Worm (Caenorhabditis elegans) whole organism, midembryonic: ENCODE data around the gene K08D8.10.

Experiments used
- T22C8.4 ChIP-seq: fragments of 200-800 bp; sonication (Bioruptor generic); IDR thresholded peaks from 2 replicates; pipeline ENCODE4 v1.3.6; 2022; ENCODE audit warnings: missing genetic modification characterization, missing compliant biosample characterization
- cog-1 ChIP-seq: sonication (generic microtip); optimal IDR thresholded peaks from 2 replicates; lab custom pipeline; 2016; ENCODE audit warnings: missing genetic modification characterization, missing compliant biosample characterization
- flt-1 ChIP-seq: fragments of 200-800 bp; sonication (Bioruptor generic); IDR thresholded peaks from 2 replicates; pipeline ENCODE4 v1.3.6; 2022; ENCODE audit warnings: missing genetic modification characterization, missing compliant biosample characterization
- klf-2 ChIP-seq: fragments of 200-800 bp; sonication (Bioruptor generic); conservative IDR thresholded peaks from 2 replicates; pipeline ENCODE4 v1.3.6; 2022; ENCODE audit warnings: missing genetic modification reagents, missing genetic modification characterization, missing compliant biosample characterization
- med-1 ChIP-seq: sonication (generic microtip); optimal IDR thresholded peaks from 2 replicates; lab custom pipeline; 2017; ENCODE audit warnings: missing genetic modification characterization, mild to moderate bottlenecking, missing compliant biosample characterization, antibody characterized with exemption, missing genetic modification reagents; ENCODE audit not compliant: insufficient read depth
- ref-1 ChIP-seq: fragments of 200-800 bp; sonication (Bioruptor generic); conservative IDR thresholded peaks from 2 replicates; pipeline ENCODE4 v1.3.6; 2022; ENCODE audit warnings: missing genetic modification reagents, missing genetic modification characterization, missing compliant biosample characterization
- tab-1 ChIP-seq: fragments of 200-800 bp; sonication (Bioruptor generic); IDR thresholded peaks from 2 replicates; pipeline ENCODE4 v1.3.6; 2022; ENCODE audit warnings: missing genetic modification characterization, missing compliant biosample characterization
- ztf-23 ChIP-seq: fragments of 200-800 bp; sonication (Bioruptor generic); IDR thresholded peaks from 2 replicates; pipeline ENCODE4 v1.3.6; 2022; ENCODE audit warnings: missing genetic modification reagents, missing genetic modification characterization, missing compliant biosample characterization
- ztf-29 ChIP-seq: fragments of 200-800 bp; sonication (Bioruptor generic); IDR thresholded peaks from 2 replicates; pipeline ENCODE4 v1.3.6; 2022; ENCODE audit warnings: missing genetic modification reagents, missing genetic modification characterization, missing compliant biosample characterization

K08D8.10 gene

DNA sequence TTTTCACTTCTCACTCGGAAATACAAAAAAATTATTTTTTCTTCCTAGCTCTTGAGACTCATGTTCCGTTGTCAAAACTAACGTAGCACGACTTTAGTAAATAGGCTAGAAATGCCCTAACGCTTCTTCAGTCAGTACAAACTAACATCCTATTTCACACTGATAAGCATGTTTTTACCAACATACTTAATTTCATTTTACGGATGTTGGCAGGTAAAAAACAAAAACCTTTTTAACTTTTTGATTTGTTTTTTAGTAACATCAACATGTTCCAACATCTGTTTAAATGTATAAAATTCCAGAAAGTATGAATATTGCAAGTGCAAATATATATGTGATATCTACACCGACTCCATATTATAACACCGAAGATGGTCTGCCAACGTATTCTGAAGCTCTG lies at the start of gene K08D8.10:
Gene K08D8.10, plus strand, starts transcription at position 301 of the 400 bp plus-strand sequence.
- TF ChIP-seq T22C8.4 (GFP tag; lab: Robert Waterston, UW) (no peak), med-1 (GFP tag; lab: Kevin White, UChicago) (no peak), tab-1 (no peak), ztf-23 (GFP tag; lab: Robert Waterston, UW) (no peak), klf-2 (GFP tag; lab: Robert Waterston, UW) (no peak), ref-1 (GFP tag; lab: Robert Waterston, UW) (no peak), cog-1 (tag; lab: Kevin White, UChicago) (no peak), ztf-29 (GFP tag; lab: Robert Waterston, UW) (no peak), flt-1 (GFP tag; lab: Robert Waterston, UW) (no peak)

ce11 chrIV:12854372-12855114 lies 45.8 kb upstream of the K08D8.10 start:
- TF ChIP-seq tab-1 (no peak), flt-1 (GFP tag; lab: Robert Waterston, UW) (no peak)

DNA sequence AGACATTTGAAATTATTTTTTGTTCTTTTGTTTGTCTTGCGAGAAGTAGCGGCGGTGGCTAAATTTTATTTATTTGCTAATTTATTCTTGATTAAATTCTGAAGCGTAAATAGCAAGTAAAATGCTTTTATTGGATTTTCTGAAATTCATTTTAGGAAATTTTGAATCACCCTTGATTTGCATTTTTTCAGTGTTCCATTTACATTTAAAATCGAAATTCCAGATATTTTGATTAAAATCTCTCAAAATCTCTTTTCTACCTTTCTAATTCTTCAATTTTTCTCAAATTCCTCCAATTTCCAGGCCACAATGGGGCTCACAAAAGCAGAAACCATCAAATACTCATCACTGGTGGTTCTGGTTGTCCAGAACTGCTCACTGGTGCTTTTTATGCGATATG lies 45.1 kb upstream of the K08D8.10 start, which contains the start of gene nstp-5:
Gene nstp-5, plus strand, starts transcription at position 301 of the 400 bp plus-strand sequence.
- TF ChIP-seq ref-1 (GFP tag; lab: Robert Waterston, UW), result no peak
- TF ChIP-seq ztf-23 (GFP tag; lab: Robert Waterston, UW), result no peak
- TF ChIP-seq tab-1, result no peak
- no peak for TF ChIP-seq med-1 (GFP tag; lab: Kevin White, UChicago)
- TF ChIP-seq klf-2 (GFP tag; lab: Robert Waterston, UW), result no peak
- TF ChIP-seq cog-1 (tag; lab: Kevin White, UChicago), result no peak
- TF ChIP-seq ztf-29 (GFP tag; lab: Robert Waterston, UW), result no peak
- no peak for TF ChIP-seq flt-1 (GFP tag; lab: Robert Waterston, UW)
- TF ChIP-seq T22C8.4 (GFP tag; lab: Robert Waterston, UW), result no peak

DNA sequence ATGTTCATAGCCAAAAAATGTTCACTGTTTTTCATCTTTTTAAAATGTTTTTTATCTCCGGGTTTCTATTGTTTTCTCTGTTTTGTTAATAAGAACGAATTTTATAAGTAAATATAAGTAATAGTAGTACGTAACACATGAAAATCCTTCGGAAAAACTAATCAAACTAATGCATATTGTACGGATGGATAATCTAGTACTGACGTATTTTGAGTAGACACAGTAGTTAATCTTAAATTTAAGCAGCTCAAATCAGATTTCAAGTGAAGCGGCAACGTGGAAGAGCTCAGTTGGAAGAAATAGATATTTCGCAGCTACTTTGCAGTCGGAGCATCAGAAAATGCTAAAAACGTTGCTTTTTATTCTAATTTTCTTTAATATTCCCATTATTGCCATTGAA lies 40.6 kb upstream of the K08D8.10 start, which contains the start of gene gcy-18:
Gene gcy-18, plus strand, starts transcription at position 301 of the 400 bp plus-strand sequence.
- TF ChIP-seq med-1 (GFP tag; lab: Kevin White, UChicago), result no peak
- no peak for TF ChIP-seq ref-1 (GFP tag; lab: Robert Waterston, UW)

ce11 chrIV:12865884-12866283 lies 34.5 kb upstream of the K08D8.10 start, which contains the start of gene clec-186:
TSS of gene clec-186 (plus strand) at chrIV:12866109.
- TF ChIP-seq med-1 (GFP tag; lab: Kevin White, UChicago) (no peak), flt-1 (GFP tag; lab: Robert Waterston, UW) (no peak), ztf-23 (GFP tag; lab: Robert Waterston, UW) (no peak), T22C8.4 (GFP tag; lab: Robert Waterston, UW) (no peak), ref-1 (GFP tag; lab: Robert Waterston, UW) (no peak), tab-1 (no peak), ztf-29 (GFP tag; lab: Robert Waterston, UW) (no peak), klf-2 (GFP tag; lab: Robert Waterston, UW) (no peak), cog-1 (tag; lab: Kevin White, UChicago) (no peak)

DNA sequence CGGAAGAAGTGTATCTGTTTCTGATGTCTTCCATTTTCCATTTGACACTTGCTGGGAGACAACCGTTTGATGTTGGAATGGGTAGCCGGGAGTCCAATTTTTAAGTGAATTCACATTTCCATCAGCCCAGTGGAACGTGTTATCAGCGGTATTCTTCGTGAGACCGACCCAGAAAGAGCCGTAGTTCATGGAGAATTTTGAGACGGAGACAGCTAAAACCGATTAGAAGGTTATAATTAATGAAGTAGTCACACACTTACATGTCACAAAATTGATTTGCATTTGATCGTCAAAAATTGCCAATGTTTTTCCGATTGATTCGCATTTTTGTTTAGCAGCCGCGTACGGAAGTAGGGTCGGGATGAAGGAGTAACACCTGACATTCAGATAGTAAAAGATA lies 31.0 kb upstream of the K08D8.10 start:
- TF ChIP-seq ztf-23 (GFP tag; lab: Robert Waterston, UW) (no peak), cog-1 (tag; lab: Kevin White, UChicago) (no peak), klf-2 (GFP tag; lab: Robert Waterston, UW) (no peak), ref-1 (GFP tag; lab: Robert Waterston, UW) (no peak), tab-1 (no peak), med-1 (GFP tag; lab: Kevin White, UChicago) (no peak), ztf-29 (GFP tag; lab: Robert Waterston, UW) (no peak), flt-1 (GFP tag; lab: Robert Waterston, UW) (no peak), T22C8.4 (GFP tag; lab: Robert Waterston, UW) (no peak)

DNA sequence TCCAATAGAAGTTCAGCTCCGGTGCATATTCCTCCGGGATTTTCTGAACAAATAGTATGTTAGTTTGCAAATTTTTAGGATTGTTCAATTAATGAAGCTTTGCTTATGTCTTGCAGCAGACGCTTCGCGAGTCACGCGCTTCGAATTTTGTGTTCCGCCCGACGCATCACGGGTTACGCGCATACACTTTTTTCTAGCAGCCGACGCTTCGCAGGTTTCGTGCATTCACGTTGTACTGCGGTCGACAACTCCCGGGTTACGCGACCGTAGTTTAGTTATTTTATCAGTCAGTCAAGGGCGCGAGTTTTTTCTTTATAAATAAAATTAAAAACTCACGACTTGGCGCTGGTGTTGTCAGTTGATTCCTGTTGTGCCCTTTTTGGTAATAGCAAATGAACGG lies 30.6 kb upstream of the K08D8.10 start:
- no peak for TF ChIP-seq cog-1 (tag; lab: Kevin White, UChicago)
- TF ChIP-seq ztf-23 (GFP tag; lab: Robert Waterston, UW), result no peak
- TF ChIP-seq flt-1 (GFP tag; lab: Robert Waterston, UW), result no peak
- no peak for TF ChIP-seq ztf-29 (GFP tag; lab: Robert Waterston, UW)
- TF ChIP-seq ref-1 (GFP tag; lab: Robert Waterston, UW), result no peak
- no peak for TF ChIP-seq klf-2 (GFP tag; lab: Robert Waterston, UW)
- TF ChIP-seq med-1 (GFP tag; lab: Kevin White, UChicago), result no peak
- no peak for TF ChIP-seq tab-1
- no peak for TF ChIP-seq T22C8.4 (GFP tag; lab: Robert Waterston, UW)

DNA sequence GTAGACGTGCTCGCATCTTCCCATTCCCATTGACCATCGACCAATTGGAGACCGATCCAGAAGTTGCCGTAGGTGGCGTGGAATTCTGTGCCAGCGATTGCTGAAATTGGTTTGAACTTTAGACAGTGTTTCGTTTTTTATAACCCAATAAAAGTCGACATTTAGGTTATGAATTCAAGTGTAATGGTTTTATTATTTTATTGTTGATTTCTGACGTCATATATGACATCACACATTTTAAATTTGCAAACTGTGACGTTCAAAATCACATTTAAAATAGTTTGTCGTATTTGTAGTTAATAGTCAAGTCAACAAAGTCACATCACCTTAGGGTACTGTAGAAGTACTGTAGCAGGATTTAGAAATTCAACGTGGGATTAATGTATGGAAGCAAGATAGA lies 30.1 kb upstream of the K08D8.10 start:
- TF ChIP-seq tab-1, result no peak

- TF ChIP-seq ztf-23 (GFP tag; lab: Robert Waterston, UW) (no peak), med-1 (GFP tag; lab: Kevin White, UChicago) (no peak), ref-1 (GFP tag; lab: Robert Waterston, UW) (no peak), klf-2 (GFP tag; lab: Robert Waterston, UW) (no peak), cog-1 (tag; lab: Kevin White, UChicago) (no peak), T22C8.4 (GFP tag; lab: Robert Waterston, UW) (no peak), ztf-29 (GFP tag; lab: Robert Waterston, UW) (no peak), flt-1 (GFP tag; lab: Robert Waterston, UW) (no peak), tab-1 (no peak)
Observed at ce11 chrIV:12871445-12871947, 28.9 kb upstream of the K08D8.10 start, which contains the start of gene clec-187. TSS of gene clec-187 (minus strand) at chrIV:12871495.
